Worm (Caenorhabditis elegans) whole organism, L4 larva: Measurements from ENCODE around the gene apl-1.

Experiments used
- ceh-62 ChIP-seq: sonication (generic microtip); optimal IDR thresholded peaks from 2 replicates; lab custom pipeline; 2017; ENCODE audit warnings: missing biosample characterization, missing genetic modification characterization
- dmd-6 ChIP-seq: fragments of 200-800 bp; sonication (Bioruptor generic); IDR thresholded peaks from 2 replicates; pipeline ENCODE4 v1.3.6; 2022; ENCODE audit warnings: missing genetic modification reagents, missing genetic modification characterization, missing compliant biosample characterization
- fos-1 ChIP-seq: fragments of 150-350 bp; optimal IDR thresholded peaks from 2 replicates; lab custom pipeline; 2014; ENCODE audit warnings: missing biosample characterization, missing genetic modification characterization
- jun-1 ChIP-seq: fragments of 150-350 bp; optimal IDR thresholded peaks from 2 replicates; lab custom pipeline; 2014; ENCODE audit warnings: missing biosample characterization, missing genetic modification reagents, missing genetic modification characterization
- unc-39 ChIP-seq: sonication (generic microtip); optimal IDR thresholded peaks from 2 replicates; lab custom pipeline; 2017; ENCODE audit warnings: missing biosample characterization, missing genetic modification characterization
- zag-1 ChIP-seq: fragments of 150-350 bp; optimal IDR thresholded peaks from 2 replicates; lab custom pipeline; 2014; ENCODE audit warnings: missing biosample characterization, missing genetic modification characterization

- no peak for TF ChIP-seq dmd-6 (GFP tag; lab: Robert Waterston, UW)
- TF ChIP-seq jun-1 (tag; lab: Kevin White, UChicago): no peak
- no peak for TF ChIP-seq fos-1
- no peak for TF ChIP-seq zag-1 (tag; lab: Kevin White, UChicago)
- TF ChIP-seq unc-39 (tag; lab: Kevin White, UChicago): no peak
- no peak for TF ChIP-seq ceh-62 (tag; lab: Kevin White, UChicago)
These were observed 13.2 kb downstream of the apl-1 start for ce11 chrX:5103422-5103821.
